Worm (Caenorhabditis elegans) whole organism, L2 larva: ENCODE measurements around the gene spp-30.

Source experiments
- C34F6.9 ChIP-seq: fragments of 150-350 bp; optimal IDR thresholded peaks from 2 replicates; lab custom pipeline; 2014; ENCODE audit warnings: missing biosample characterization, missing genetic modification characterization
- F13H6.1 ChIP-seq: sonication (generic microtip); optimal IDR thresholded peaks from 2 replicates; lab custom pipeline; 2016; ENCODE audit warnings: missing genetic modification characterization, missing compliant biosample characterization
- R02D3.7 ChIP-seq: fragments of 150-350 bp; optimal IDR thresholded peaks from 2 replicates; lab custom pipeline; 2014; ENCODE audit warnings: missing biosample characterization, missing genetic modification characterization
- Y55F3AM.14 ChIP-seq: fragments of 200-800 bp; sonication (Bioruptor generic); optimal IDR thresholded peaks from 2 replicates; lab custom pipeline; 2018; ENCODE audit warnings: mild to moderate bottlenecking, missing genetic modification characterization, missing compliant biosample characterization
- ZK546.5 ChIP-seq: sonication (generic microtip); optimal IDR thresholded peaks from 2 replicates; lab custom pipeline; 2017; ENCODE audit warnings: missing biosample characterization, missing genetic modification characterization
- alr-1 ChIP-seq: fragments of 150-350 bp; optimal IDR thresholded peaks from 2 replicates; lab custom pipeline; 2014; ENCODE audit warnings: missing biosample characterization, missing genetic modification characterization
- aly-2 ChIP-seq: fragments of 150-350 bp; optimal IDR thresholded peaks from 2 replicates; lab custom pipeline; 2014; ENCODE audit warnings: missing biosample characterization, missing genetic modification characterization
- ama-1 ChIP-seq: fragments of 150-350 bp; optimal IDR thresholded peaks from 2 replicates; lab custom pipeline; 2018; ENCODE audit warnings: inconsistent platforms
- blmp-1 ChIP-seq: sonication (generic microtip); optimal IDR thresholded peaks from 2 replicates; lab custom pipeline; 2017; ENCODE audit warnings: missing genetic modification characterization, mild to moderate bottlenecking, missing compliant biosample characterization, antibody characterized with exemption, moderate library complexity; ENCODE audit not compliant: insufficient read depth
- ceh-16 ChIP-seq: fragments of 150-350 bp; optimal IDR thresholded peaks from 2 replicates; lab custom pipeline; 2014; ENCODE audit warnings: missing biosample characterization, missing genetic modification characterization
- dmd-4 ChIP-seq: sonication (generic microtip); optimal IDR thresholded peaks from 2 replicates; lab custom pipeline; 2017; ENCODE audit warnings: missing biosample characterization, missing genetic modification characterization
- egl-27 ChIP-seq: sonication (generic microtip); optimal IDR thresholded peaks from 3 replicates; lab custom pipeline; 2017; ENCODE audit warnings: missing biosample characterization, missing genetic modification reagents, missing genetic modification characterization
- elt-1 ChIP-seq: fragments of 150-350 bp; optimal IDR thresholded peaks from 2 replicates; lab custom pipeline; 2014; ENCODE audit warnings: missing biosample characterization, missing genetic modification characterization
- elt-3 ChIP-seq: sonication (generic microtip); optimal IDR thresholded peaks from 2 replicates; lab custom pipeline; 2017; ENCODE audit warnings: missing biosample characterization, missing genetic modification characterization
- fos-1 ChIP-seq: fragments of 150-350 bp; optimal IDR thresholded peaks from 2 replicates; lab custom pipeline; 2014; ENCODE audit warnings: missing biosample characterization, missing genetic modification characterization
- gmeb-1 ChIP-seq: fragments of 150-350 bp; optimal IDR thresholded peaks from 2 replicates; lab custom pipeline; 2014; ENCODE audit warnings: missing biosample characterization, missing genetic modification characterization
- lin-11 ChIP-seq: fragments of 150-350 bp; sonication (generic microtip); optimal IDR thresholded peaks from 2 replicates; lab custom pipeline; 2014; ENCODE audit warnings: missing biosample characterization, missing genetic modification characterization, inconsistent platforms, mixed read lengths
- lin-13 ChIP-seq: fragments of 150-350 bp; optimal IDR thresholded peaks from 2 replicates; lab custom pipeline; 2014; ENCODE audit warnings: missing biosample characterization, missing genetic modification reagents, missing genetic modification characterization
- lin-39 ChIP-seq: fragments of 150-350 bp; optimal IDR thresholded peaks from 2 replicates; lab custom pipeline; 2014; ENCODE audit warnings: missing biosample characterization, missing genetic modification reagents, missing genetic modification characterization
- mbf-1 ChIP-seq: sonication (generic microtip); optimal IDR thresholded peaks from 2 replicates; lab custom pipeline; 2017; ENCODE audit warnings: missing biosample characterization, missing genetic modification characterization
- mdl-1 ChIP-seq, 2 experiments: fragments of 150-350 bp in 1 of 2; sonication (generic microtip) in 1 of 2; optimal IDR thresholded peaks; 2 replicates each; lab custom pipeline; 2017; ENCODE audit warnings: missing biosample characterization in 2 of 2, missing genetic modification characterization in 2 of 2
- nhr-10 ChIP-seq: sonication (generic microtip); optimal IDR thresholded peaks from 2 replicates; lab custom pipeline; 2017; ENCODE audit warnings: missing biosample characterization, missing genetic modification characterization
- nhr-11 ChIP-seq: fragments of 150-350 bp; optimal IDR thresholded peaks from 2 replicates; lab custom pipeline; 2014; ENCODE audit warnings: missing biosample characterization, missing genetic modification characterization
- nhr-12 ChIP-seq: fragments of 150-350 bp; optimal IDR thresholded peaks from 2 replicates; lab custom pipeline; 2014; ENCODE audit warnings: missing biosample characterization, missing genetic modification characterization
- nhr-21 ChIP-seq: fragments of 150-350 bp; optimal IDR thresholded peaks from 2 replicates; lab custom pipeline; 2014; ENCODE audit warnings: missing biosample characterization, missing genetic modification characterization
- nhr-23 ChIP-seq: fragments of 150-350 bp; optimal IDR thresholded peaks from 2 replicates; lab custom pipeline; 2014; ENCODE audit warnings: missing biosample characterization, missing genetic modification reagents, missing genetic modification characterization
- nhr-237 ChIP-seq: fragments of 150-350 bp; optimal IDR thresholded peaks from 2 replicates; lab custom pipeline; 2014; ENCODE audit warnings: missing biosample characterization, missing genetic modification characterization
- nhr-25 ChIP-seq: fragments of 150-350 bp; sonication (generic microtip); optimal IDR thresholded peaks from 3 replicates; lab custom pipeline; 2014; ENCODE audit warnings: missing biosample characterization, missing genetic modification characterization
- nhr-6 ChIP-seq: fragments of 150-350 bp; optimal IDR thresholded peaks from 2 replicates; lab custom pipeline; 2014; ENCODE audit warnings: missing biosample characterization, missing genetic modification characterization
- nhr-77 ChIP-seq: fragments of 150-350 bp; optimal IDR thresholded peaks from 2 replicates; lab custom pipeline; 2014; ENCODE audit warnings: missing biosample characterization, missing genetic modification characterization
- peb-1 ChIP-seq: fragments of 150-350 bp; optimal IDR thresholded peaks from 2 replicates; lab custom pipeline; 2014; ENCODE audit warnings: missing biosample characterization, missing genetic modification characterization
- sma-3 ChIP-seq: sonication (generic microtip); optimal IDR thresholded peaks from 2 replicates; lab custom pipeline; 2016; ENCODE audit warnings: missing genetic modification reagents, missing genetic modification characterization, missing compliant biosample characterization
- snpc-4 ChIP-seq: fragments of 150-350 bp; optimal IDR thresholded peaks from 2 replicates; lab custom pipeline; 2014; ENCODE audit warnings: missing biosample characterization, missing genetic modification characterization
- unc-39 ChIP-seq: fragments of 150-350 bp; optimal IDR thresholded peaks from 2 replicates; lab custom pipeline; 2014; ENCODE audit warnings: missing biosample characterization, missing genetic modification characterization
- unc-55 ChIP-seq: fragments of 150-350 bp; sonication (generic microtip); optimal IDR thresholded peaks from 3 replicates; lab custom pipeline; 2014; ENCODE audit warnings: missing biosample characterization, missing genetic modification reagents, missing genetic modification characterization
- unc-62 ChIP-seq: fragments of 150-350 bp; optimal IDR thresholded peaks from 2 replicates; lab custom pipeline; 2014; ENCODE audit warnings: missing biosample characterization, missing genetic modification reagents, missing genetic modification characterization
- zag-1 ChIP-seq: fragments of 150-350 bp; optimal IDR thresholded peaks from 2 replicates; lab custom pipeline; 2014; ENCODE audit warnings: missing biosample characterization, missing genetic modification characterization
- ztf-1 ChIP-seq: fragments of 200-800 bp; sonication (Bioruptor generic); conservative IDR thresholded peaks from 2 replicates; pipeline ENCODE4 v1.3.6; 2022; ENCODE audit warnings: missing genetic modification characterization, missing compliant biosample characterization
- ztf-11 ChIP-seq: sonication (generic microtip); optimal IDR thresholded peaks from 2 replicates; lab custom pipeline; 2017; ENCODE audit warnings: missing biosample characterization, missing genetic modification characterization
- ztf-4 ChIP-seq: fragments of 150-350 bp; optimal IDR thresholded peaks from 2 replicates; lab custom pipeline; 2014; ENCODE audit warnings: missing biosample characterization, missing genetic modification characterization

The spp-30 gene

ce11 chrX:11630499-11630898, 2.0 kb upstream of the spp-30 start:
- TF ChIP-seq ceh-16 (tag; lab: Kevin White, UChicago) = no peak
- no peak for TF ChIP-seq lin-13 (GFP tag; lab: Kevin White, UChicago)
- TF ChIP-seq C34F6.9 (tag; lab: Kevin White, UChicago) = no peak
- peak; percentile 27 for TF ChIP-seq zag-1 (tag; lab: Kevin White, UChicago)
- TF ChIP-seq unc-55 (GFP tag; lab: Kevin White, UChicago) = no peak
- TF ChIP-seq blmp-1 (tag; lab: Kevin White, UChicago) = no peak
- TF ChIP-seq elt-3 = no peak

ce11 chrX:11627013-11627412, 1.5 kb downstream of the spp-30 start, which contains the start of gene twk-44:
twk-44 (minus strand) TSS chrX:11627113.
- TF ChIP-seq elt-1 (tag; lab: Kevin White, UChicago) = no peak
- no peak for TF ChIP-seq gmeb-1 (tag; lab: Kevin White, UChicago)
- no peak for TF ChIP-seq nhr-77 (tag; lab: Kevin White, UChicago)
- no peak for TF ChIP-seq fos-1 (tag; lab: Kevin White, UChicago)
- no peak for TF ChIP-seq egl-27 (tag; lab: Kevin White, UChicago)
- TF ChIP-seq R02D3.7 (tag; lab: Kevin White, UChicago) = no peak
- TF ChIP-seq alr-1 = no peak
- no peak for TF ChIP-seq aly-2 (tag; lab: Kevin White, UChicago)
- no peak for TF ChIP-seq mbf-1 (tag; lab: Kevin White, UChicago)
- TF ChIP-seq sma-3 (GFP tag; lab: Kevin White, UChicago) = no peak
- TF ChIP-seq F13H6.1 = no peak
- no peak for TF ChIP-seq nhr-237 (tag; lab: Kevin White, UChicago)
- no peak for TF ChIP-seq mdl-1 (tag; optimal IDR thresholded peaks at IDR 0.05; lab: Kevin White, UChicago)
- TF ChIP-seq nhr-6 = no peak
- no peak for TF ChIP-seq nhr-21 (tag; lab: Kevin White, UChicago)
- no peak for TF ChIP-seq nhr-11
- no peak for TF ChIP-seq Y55F3AM.14 (GFP tag; lab: Kevin White, UChicago)
- no peak for TF ChIP-seq dmd-4 (tag; lab: Kevin White, UChicago)
- no peak for TF ChIP-seq unc-62
- TF ChIP-seq ZK546.5 (tag; lab: Kevin White, UChicago) = no peak

- no peak for TF ChIP-seq dmd-4 (tag; lab: Kevin White, UChicago)
- no peak for TF ChIP-seq peb-1 (tag; lab: Kevin White, UChicago)
- no peak for TF ChIP-seq nhr-12 (tag; lab: Kevin White, UChicago)
- no peak for TF ChIP-seq Y55F3AM.14 (GFP tag; lab: Kevin White, UChicago)
- TF ChIP-seq nhr-25 (tag; lab: Kevin White, UChicago) = no peak
- no peak for TF ChIP-seq R02D3.7 (tag; lab: Kevin White, UChicago)
- TF ChIP-seq unc-55 (GFP tag; lab: Kevin White, UChicago) = no peak
- TF ChIP-seq unc-39 = no peak
Measured at ce11 chrX:11624621-11625020, 3.9 kb downstream of the spp-30 start.

- no peak for TF ChIP-seq unc-62
- TF ChIP-seq mdl-1 (tag; optimal IDR thresholded peaks at IDR 0.05; lab: Kevin White, UChicago) = no peak
- peak; percentile 79 for TF ChIP-seq snpc-4 (tag; lab: Kevin White, UChicago)
- TF ChIP-seq ztf-1 (GFP tag; lab: Robert Waterston, UW) = no peak
- TF ChIP-seq elt-3 = no peak
- no peak for TF ChIP-seq lin-11 (tag; lab: Kevin White, UChicago)
Measured at ce11 chrX:11623442-11623841, 5.0 kb downstream of the spp-30 start.

ce11 chrX:11621997-11622396, 6.5 kb downstream of the spp-30 start, which contains the start of gene sto-3:
sto-3 (minus strand) TSS chrX:11622097.
- no peak for TF ChIP-seq dmd-4 (tag; lab: Kevin White, UChicago)
- TF ChIP-seq nhr-237 (tag; lab: Kevin White, UChicago) = no peak

ce11 chrX:11617387-11617786, 11.1 kb downstream of the spp-30 start, which contains the start of gene F52D10.4:
F52D10.4 (plus strand) TSS chrX:11617470.
- no peak for TF ChIP-seq lin-13 (GFP tag; lab: Kevin White, UChicago)
- TF ChIP-seq ama-1 (lab: Kevin White, UChicago) = no peak
- no peak for TF ChIP-seq unc-55 (GFP tag; lab: Kevin White, UChicago)
- no peak for TF ChIP-seq nhr-23 (tag; lab: Kevin White, UChicago)
- no peak for TF ChIP-seq nhr-10 (tag; lab: Kevin White, UChicago)
- TF ChIP-seq ztf-4 = no peak
- TF ChIP-seq elt-1 (tag; lab: Kevin White, UChicago) = no peak
- no peak for TF ChIP-seq ceh-16 (tag; lab: Kevin White, UChicago)
- no peak for TF ChIP-seq nhr-237 (tag; lab: Kevin White, UChicago)
- no peak for TF ChIP-seq unc-62
- TF ChIP-seq nhr-77 (tag; lab: Kevin White, UChicago) = no peak
- TF ChIP-seq nhr-12 (tag; lab: Kevin White, UChicago) = no peak
- TF ChIP-seq nhr-21 (tag; lab: Kevin White, UChicago) = no peak
- TF ChIP-seq ztf-11 = no peak
- no peak for TF ChIP-seq lin-39 (tag; lab: Kevin White, UChicago)
- TF ChIP-seq Y55F3AM.14 (GFP tag; lab: Kevin White, UChicago) = no peak
- TF ChIP-seq unc-39 = no peak
- no peak for TF ChIP-seq snpc-4 (tag; lab: Kevin White, UChicago)
